Worm (Caenorhabditis elegans): ENCODE data around the gene pms-2.

pms-2 gene

DNA sequence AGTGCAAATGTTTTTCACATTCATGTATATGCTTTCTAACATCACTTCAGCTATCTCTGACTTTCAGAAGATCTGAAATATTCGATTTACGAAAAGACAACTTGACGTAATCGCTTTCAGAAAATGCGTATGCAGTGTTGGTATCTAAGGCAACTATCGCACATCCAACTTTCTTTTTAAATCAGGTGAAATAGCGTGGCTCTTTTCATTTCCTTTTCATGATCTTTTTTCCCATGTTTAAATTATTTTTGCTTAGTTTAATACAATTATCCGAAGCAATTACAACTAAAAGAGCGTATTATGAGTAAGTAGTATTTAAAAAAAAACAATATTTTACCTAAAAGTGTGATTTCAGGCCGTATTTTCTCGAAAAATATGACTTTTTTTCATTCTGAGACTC, 23.6 kb downstream of the pms-2 start, which contains the start of gene F38B7.11:
Gene F38B7.11 (plus strand): TSS at position 301 of the 400 bp plus-strand sequence.
- TF ChIP-seq nhr-20 (tag; optimal IDR thresholded peaks at IDR 0.05) (no peak), fkh-8 (tag; optimal IDR thresholded peaks at IDR 0.05) (peak; percentile 30)

DNA sequence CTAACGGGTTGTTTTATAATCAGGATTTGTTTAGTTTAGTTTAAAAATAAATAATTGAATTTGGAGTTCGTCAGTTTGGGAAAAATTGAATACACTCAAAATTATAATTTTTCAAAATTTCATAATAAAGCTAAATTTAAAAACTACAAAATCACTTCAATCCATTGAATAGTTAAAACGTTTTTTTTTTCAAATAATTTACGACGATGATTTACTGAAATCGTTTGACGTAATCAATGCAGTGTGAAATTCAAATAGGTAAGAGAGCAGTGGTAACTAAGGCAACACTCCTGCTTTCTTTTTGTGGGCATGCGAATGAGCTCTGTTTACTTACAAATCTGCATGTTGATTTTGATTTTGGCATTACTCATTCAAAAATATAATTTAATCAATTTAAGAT, 25.2 kb downstream of the pms-2 start, which contains the start of gene F38B7.10:
Gene F38B7.10 (plus strand): TSS at position 301 of the 400 bp plus-strand sequence.
- TF ChIP-seq nhr-77 (tag; optimal IDR thresholded peaks at IDR 0.05) (no peak), unc-86 (tag; optimal IDR thresholded peaks at IDR 0.05) (no peak), fkh-8 (tag; optimal IDR thresholded peaks at IDR 0.05) (peak; percentile 24), lin-14 (GFP tag; optimal IDR thresholded peaks at IDR 0.05) (no peak), egl-27 (tag; optimal IDR thresholded peaks at IDR 0.05) (no peak), sox-4 (tag; optimal IDR thresholded peaks at IDR 0.05) (no peak), nhr-85 (tag) (peak; percentile 48), ceh-8 (GFP tag; optimal IDR thresholded peaks at IDR 0.05) (no peak)

DNA sequence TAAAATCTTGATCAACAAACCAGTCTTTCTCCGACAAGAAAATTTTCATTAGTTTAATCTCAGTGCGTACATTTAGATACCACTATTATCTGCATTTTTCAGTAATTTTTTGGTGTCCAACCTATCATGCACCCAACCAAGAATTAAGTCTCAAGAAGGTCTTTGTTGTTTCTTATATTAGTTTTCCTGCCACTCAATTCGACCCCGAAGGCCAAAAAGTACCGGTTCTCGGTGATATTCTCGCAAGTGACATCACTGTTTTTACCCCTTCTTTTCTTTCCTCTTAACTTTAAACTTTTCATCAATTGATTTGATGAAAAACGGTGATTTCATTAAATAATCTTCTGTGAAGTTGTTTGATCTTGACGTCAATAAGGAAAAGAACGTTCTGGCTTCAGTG, 26.8 kb downstream of the pms-2 start, which contains the start of gene F38B7.2:
Gene F38B7.2 (plus strand): TSS at position 400 of the 400 bp plus-strand sequence.
- no peak for TF ChIP-seq nhr-28 (tag; optimal IDR thresholded peaks at IDR 0.05)
- TF ChIP-seq nhr-85 (tag): peak; percentile 90
- TF ChIP-seq hlh-17 (GFP tag; optimal IDR thresholded peaks at IDR 0.05; ENCODE audit: borderline replicate concordance): no peak
- no peak for TF ChIP-seq efl-1 (optimal IDR thresholded peaks at IDR 0.05)
- peak in 1 of 2 experiments; percentile 89 for TF ChIP-seq efl-1 (GFP tag; optimal IDR thresholded peaks at IDR 0.05 in 1 of 2)
- TF ChIP-seq unc-86 (tag; optimal IDR thresholded peaks at IDR 0.05): no peak
- no peak for TF ChIP-seq sox-4 (tag; optimal IDR thresholded peaks at IDR 0.05)
- TF ChIP-seq nhr-47 (tag; optimal IDR thresholded peaks at IDR 0.05): no peak
- no peak for TF ChIP-seq aha-1 (tag; optimal IDR thresholded peaks at IDR 0.05)
- TF ChIP-seq elt-3 (tag; optimal IDR thresholded peaks at IDR 0.05): peak in 4 of 6 experiments; percentile 25 to 48 (median 42)
- TF ChIP-seq fkh-8 (tag; optimal IDR thresholded peaks at IDR 0.05): no peak
- TF ChIP-seq nhr-20 (tag; optimal IDR thresholded peaks at IDR 0.05): peak; percentile 11
- no peak for TF ChIP-seq efl-3 (GFP tag; optimal IDR thresholded peaks at IDR 0.05)
- peak; percentile 2 for TF ChIP-seq nhr-90 (tag; optimal IDR thresholded peaks at IDR 0.05; ENCODE audit: poor library complexity)
- no peak for TF ChIP-seq xbp-1 (tag; optimal IDR thresholded peaks at IDR 0.05)
- TF ChIP-seq unc-130 (tag; optimal IDR thresholded peaks at IDR 0.05): no peak
- no peak for TF ChIP-seq unc-62 (GFP tag; optimal IDR thresholded peaks at IDR 0.05)
- no peak for TF ChIP-seq lir-3 (tag; optimal IDR thresholded peaks at IDR 0.05; ENCODE audit: poor library complexity)
- peak; percentile 30 for TF ChIP-seq nhr-71 (tag; optimal IDR thresholded peaks at IDR 0.05)
- TF ChIP-seq lin-14 (GFP tag; optimal IDR thresholded peaks at IDR 0.05): peak; percentile 23
- no peak for TF ChIP-seq ama-1 (optimal IDR thresholded peaks at IDR 0.05)
- TF ChIP-seq unc-30 (tag; optimal IDR thresholded peaks at IDR 0.05): no peak
- peak; percentile 44 for TF ChIP-seq blmp-1 (tag; optimal IDR thresholded peaks at IDR 0.05)
- TF ChIP-seq jun-1 (tag; optimal IDR thresholded peaks at IDR 0.05): no peak
- no peak for TF ChIP-seq hpl-2 (GFP tag; optimal IDR thresholded peaks at IDR 0.05)

DNA sequence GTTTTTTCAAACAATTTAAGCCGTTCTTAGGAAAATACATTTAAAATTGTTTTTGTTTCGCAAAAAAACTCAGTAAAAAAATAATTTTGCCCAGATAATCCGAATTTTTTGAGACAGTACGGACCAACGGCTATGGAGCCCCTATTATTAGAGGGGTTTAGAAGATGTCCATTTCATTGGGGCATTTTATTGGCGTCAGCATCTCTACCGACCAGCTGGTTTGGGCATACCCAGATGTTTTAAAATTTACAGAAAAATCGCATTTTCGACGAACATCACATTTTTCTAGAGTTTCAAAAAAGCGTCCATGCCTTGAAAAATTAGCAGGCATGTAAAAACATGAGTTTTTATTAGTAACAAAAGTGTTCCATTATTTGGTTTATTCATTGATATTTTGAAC, 29.1 kb downstream of the pms-2 start:
- TF ChIP-seq skn-1 (tag; optimal IDR thresholded peaks at IDR 0.05): no peak
- TF ChIP-seq efl-1 (optimal IDR thresholded peaks at IDR 0.05): peak in 1 of 2 experiments; percentile 3
- TF ChIP-seq efl-1 (GFP tag; optimal IDR thresholded peaks at IDR 0.05 in 1 of 2): no peak
- no peak for TF ChIP-seq pax-3 (tag; optimal IDR thresholded peaks at IDR 0.05)
- no peak for TF ChIP-seq mdl-1 (tag; optimal IDR thresholded peaks at IDR 0.05)
- no peak for TF ChIP-seq ama-1 (optimal IDR thresholded peaks at IDR 0.05)
- TF ChIP-seq jun-1 (tag; optimal IDR thresholded peaks at IDR 0.05): peak; percentile 7
- TF ChIP-seq nhr-85 (tag): no peak
- peak; percentile 4 for TF ChIP-seq vab-15 (tag; optimal IDR thresholded peaks at IDR 0.05)

DNA sequence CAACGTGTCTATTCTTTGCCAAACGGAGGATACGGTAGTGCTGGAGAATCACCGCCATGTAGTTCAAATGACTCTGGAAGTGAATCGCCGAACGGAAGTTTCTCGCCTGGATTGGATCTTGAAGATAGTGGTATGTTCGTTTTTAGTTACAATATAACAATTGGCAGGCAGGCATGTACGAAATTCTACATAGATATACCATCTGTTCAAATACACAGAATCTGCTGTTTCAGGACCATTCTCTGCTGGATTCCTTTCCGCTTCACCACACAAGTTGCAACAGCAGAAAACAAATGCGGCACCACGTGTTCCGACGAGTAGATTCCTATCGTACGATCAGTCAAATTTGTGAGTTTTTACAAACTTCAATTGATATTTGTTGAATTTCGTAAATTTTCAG, 30.9 kb downstream of the pms-2 start:
- TF ChIP-seq unc-62 (GFP tag; optimal IDR thresholded peaks at IDR 0.05) (no peak), efl-1 (optimal IDR thresholded peaks at IDR 0.05) (no peak), efl-1 (GFP tag; optimal IDR thresholded peaks at IDR 0.05 in 1 of 2) (peak in 1 of 2 experiments; percentile 21)

All from whole organism, L1 larva.